Fruit fly (Drosophila melanogaster) whole organism, wandering third instar larva: ENCODE measurements around the gene CG42832.

Source experiments
- Abd-B ChIP-seq: fragments of >200 bp; optimal IDR thresholded peaks from 2 replicates; lab custom pipeline; 2017; ENCODE audit warnings: missing biosample characterization, missing genetic modification characterization
- CG32264 ChIP-seq: fragments of 200-800 bp; sonication (Bioruptor generic); optimal IDR thresholded peaks from 2 replicates; lab custom pipeline; 2016; ENCODE audit warnings: missing biosample characterization, missing genetic modification characterization
- CG9705 ChIP-seq: fragments of 200-800 bp; sonication (Bioruptor generic); optimal IDR thresholded peaks from 2 replicates; lab custom pipeline; 2018; ENCODE audit warnings: missing biosample characterization, mild to moderate bottlenecking, missing genetic modification characterization
- CrebA ChIP-seq: fragments of 200-800 bp; sonication (Bioruptor generic); optimal IDR thresholded peaks from 2 replicates; lab custom pipeline; 2016; ENCODE audit warnings: missing biosample characterization, mild to moderate bottlenecking, missing genetic modification characterization, borderline replicate concordance
- Dfd ChIP-seq: fragments of >200 bp; optimal IDR thresholded peaks from 2 replicates; lab custom pipeline; 2017; ENCODE audit warnings: missing biosample characterization, missing genetic modification characterization
- Dif ChIP-seq: fragments of 200-275, 200-300 bp; sonication (Bioruptor generic); optimal IDR thresholded peaks from 2 replicates; lab custom pipeline; 2018; ENCODE audit warnings: missing biosample characterization, missing genetic modification characterization; ENCODE audit not compliant: partially characterized antibody
- GATAd ChIP-seq: sonication (Bioruptor generic); optimal IDR thresholded peaks from 2 replicates; lab custom pipeline; 2016; ENCODE audit warnings: missing biosample characterization, missing genetic modification characterization
- Hnf4 ChIP-seq: fragments of 200-800 bp; sonication (Bioruptor generic); optimal IDR thresholded peaks from 2 replicates; lab custom pipeline; 2016; ENCODE audit warnings: missing biosample characterization, mild to moderate bottlenecking, missing genetic modification characterization
- Hr78 ChIP-seq: fragments of >200 bp; optimal IDR thresholded peaks from 2 replicates; lab custom pipeline; 2017; ENCODE audit warnings: missing biosample characterization, missing genetic modification characterization
- Hr83 ChIP-seq: fragments of 200-300 bp; sonication (Bioruptor generic); optimal IDR thresholded peaks from 2 replicates; lab custom pipeline; 2016; ENCODE audit warnings: missing biosample characterization, mild to moderate bottlenecking, missing genetic modification characterization, moderate library complexity; ENCODE audit not compliant: poor library complexity, severe bottlenecking
- Jra ChIP-seq: sonication (Bioruptor generic); optimal IDR thresholded peaks from 2 replicates; lab custom pipeline; 2016; ENCODE audit warnings: missing biosample characterization, missing genetic modification characterization
- Mio ChIP-seq: sonication (Bioruptor generic); optimal IDR thresholded peaks from 2 replicates; lab custom pipeline; 2016; ENCODE audit warnings: missing biosample characterization, missing genetic modification characterization
- Myc ChIP-seq: fragments of >200 bp; optimal IDR thresholded peaks from 2 replicates; lab custom pipeline; 2017
- N ChIP-seq: fragments of >200 bp; optimal IDR thresholded peaks from 2 replicates; lab custom pipeline; 2018; ENCODE audit warnings: missing biosample characterization, missing external identifiers, missing genetic modification characterization
- OdsH ChIP-seq: fragments of 200-800 bp; sonication (Bioruptor generic); optimal IDR thresholded peaks from 2 replicates; lab custom pipeline; 2016; ENCODE audit warnings: missing biosample characterization, mild to moderate bottlenecking, missing genetic modification characterization
- Rel ChIP-seq, 2 experiments: fragments of 200-800 bp; sonication (Bioruptor generic) in 1 of 2; optimal IDR thresholded peaks; 2 replicates in 1 of 2; 3 replicates in 1 of 2; lab custom pipeline; 2016 to 2019; ENCODE audit warnings: mild to moderate bottlenecking in 2 of 2, missing biosample characterization in 2 of 2, missing genetic modification characterization in 2 of 2, moderate library complexity in 1 of 2
- Sp1 ChIP-seq: fragments of 200-800 bp; sonication (Bioruptor generic); optimal IDR thresholded peaks from 3 replicates; lab custom pipeline; 2019; ENCODE audit warnings: missing biosample characterization, mild to moderate bottlenecking, missing genetic modification characterization, moderate library complexity
- Vsx2 ChIP-seq: fragments of 200-300, 225-300 bp; sonication (Bioruptor generic); optimal IDR thresholded peaks from 2 replicates; lab custom pipeline; 2018; ENCODE audit warnings: missing biosample characterization, missing genetic modification characterization; ENCODE audit not compliant: partially characterized antibody
- br ChIP-seq: fragments of 200-800 bp; sonication (Bioruptor generic); optimal IDR thresholded peaks from 2 replicates; lab custom pipeline; 2016; ENCODE audit warnings: missing biosample characterization, missing genetic modification characterization
- brk ChIP-seq: fragments of 200-800 bp; sonication (Bioruptor generic); optimal IDR thresholded peaks from 2 replicates; lab custom pipeline; 2016; ENCODE audit warnings: missing biosample characterization, mild to moderate bottlenecking, missing genetic modification characterization
- dl ChIP-seq, 2 experiments: fragments of 175-275, 200-275 bp in 1 of 2; fragments of 200-275 bp in 1 of 2; sonication (Bioruptor generic); optimal IDR thresholded peaks; lab custom pipeline; 2018; ENCODE audit warnings: mild to moderate bottlenecking in 2 of 2, missing biosample characterization in 2 of 2, missing genetic modification characterization in 2 of 2, moderate library complexity in 2 of 2; ENCODE audit not compliant: partially characterized antibody in 2 of 2, insufficient read depth in 1 of 2
- dmrt93B ChIP-seq: fragments of 200-800 bp; sonication (Bioruptor generic); optimal IDR thresholded peaks from 2 replicates; lab custom pipeline; 2018; ENCODE audit warnings: missing biosample characterization, mild to moderate bottlenecking, missing genetic modification characterization
- dsf ChIP-seq: sonication (Bioruptor generic); optimal IDR thresholded peaks from 2 replicates; lab custom pipeline; 2016; ENCODE audit warnings: missing biosample characterization, missing genetic modification characterization, borderline replicate concordance
- ey ChIP-seq: fragments of 200-800 bp; sonication (Bioruptor generic); optimal IDR thresholded peaks from 2 replicates; lab custom pipeline; 2016; ENCODE audit warnings: missing biosample characterization, missing genetic modification characterization
- foxo ChIP-seq, 2 experiments: fragments of 200-800 bp; sonication (Bioruptor generic); optimal IDR thresholded peaks; 2 replicates in 1 of 2; 3 replicates in 1 of 2; lab custom pipeline; 2016 to 2017; ENCODE audit warnings: missing biosample characterization in 2 of 2, missing genetic modification characterization in 2 of 2
- fru ChIP-seq: fragments of 200-800 bp; sonication (Bioruptor generic); optimal IDR thresholded peaks from 3 replicates; lab custom pipeline; 2016; ENCODE audit warnings: missing biosample characterization, mild to moderate bottlenecking, missing genetic modification characterization
- h ChIP-seq: fragments of 200-800 bp; sonication (Bioruptor generic); optimal IDR thresholded peaks from 3 replicates; lab custom pipeline; 2016; ENCODE audit warnings: missing biosample characterization, mild to moderate bottlenecking, missing genetic modification characterization
- jim ChIP-seq: fragments of 175-275, 200-325 bp; sonication (Bioruptor generic); optimal IDR thresholded peaks from 2 replicates; lab custom pipeline; 2016; ENCODE audit warnings: missing biosample characterization, mild to moderate bottlenecking, missing genetic modification characterization
- lola ChIP-seq: fragments of >200 bp; optimal IDR thresholded peaks from 2 replicates; lab custom pipeline; 2017; ENCODE audit warnings: missing biosample characterization, missing genetic modification characterization
- pan ChIP-seq: fragments of >200 bp; optimal IDR thresholded peaks from 2 replicates; lab custom pipeline; 2017
- psq ChIP-seq: fragments of 200-800 bp; sonication (Bioruptor generic); optimal IDR thresholded peaks from 3 replicates; lab custom pipeline; 2017; ENCODE audit warnings: missing biosample characterization, mild to moderate bottlenecking, missing genetic modification characterization, moderate library complexity
- rgr ChIP-seq: fragments of 200-800 bp; sonication (Bioruptor generic); optimal IDR thresholded peaks from 3 replicates; lab custom pipeline; 2016; ENCODE audit warnings: missing biosample characterization, mild to moderate bottlenecking, missing genetic modification characterization
- sage ChIP-seq: fragments of 200-800 bp; sonication (Bioruptor generic); optimal IDR thresholded peaks from 2 replicates; lab custom pipeline; 2016; ENCODE audit warnings: missing biosample characterization, mild to moderate bottlenecking, missing genetic modification characterization
- sv ChIP-seq: fragments of 200-800 bp; sonication (Bioruptor generic); optimal IDR thresholded peaks from 3 replicates; lab custom pipeline; 2016; ENCODE audit warnings: missing biosample characterization, missing genetic modification characterization
- tai ChIP-seq: sonication (Bioruptor generic); optimal IDR thresholded peaks from 2 replicates; lab custom pipeline; 2016; ENCODE audit warnings: missing biosample characterization, missing genetic modification characterization
- usp ChIP-seq: fragments of >200 bp; optimal IDR thresholded peaks from 2 replicates; lab custom pipeline; 2017; ENCODE audit warnings: missing biosample characterization, missing genetic modification characterization
- woc ChIP-seq: sonication (Bioruptor generic); optimal IDR thresholded peaks from 2 replicates; lab custom pipeline; 2016; ENCODE audit warnings: missing biosample characterization, mild to moderate bottlenecking, missing genetic modification characterization

CG42832 gene

DNA sequence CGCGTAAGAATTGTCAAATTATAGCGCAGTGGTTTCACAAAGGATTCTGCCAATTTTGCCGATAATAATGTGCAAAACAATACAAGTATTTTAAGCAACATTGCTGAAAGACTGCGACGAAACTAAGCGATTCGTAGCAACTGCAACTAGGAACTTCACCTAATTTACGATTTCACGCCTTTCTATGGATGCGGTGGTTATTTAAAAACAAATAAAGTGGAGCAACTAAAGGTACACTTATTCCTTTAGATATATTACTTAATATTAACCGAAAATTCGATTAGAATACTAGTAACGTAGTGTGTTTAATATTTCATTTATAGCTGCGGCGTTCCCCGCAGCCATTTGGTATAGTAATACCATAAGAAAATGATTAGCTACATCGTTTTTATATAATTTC lies 36.0 kb downstream of the CG42832 start, which contains the start of gene CG6071:
Gene CG6071 (minus strand): TSS at position 101 of the 400 bp plus-strand sequence.
- TF ChIP-seq ey (GFP tag; lab: Kevin White, UChicago) (no peak), Mio (no peak), foxo (GFP tag; optimal IDR thresholded peaks at IDR 0.05; lab: Kevin White, UChicago) (no peak), CrebA (GFP tag; lab: Kevin White, UChicago) (no peak), tai (GFP tag; lab: Kevin White, UChicago) (no peak), fru (no peak), h (GFP tag; lab: Kevin White, UChicago) (no peak), OdsH (GFP tag; lab: Kevin White, UChicago) (no peak), pan (lab: Kevin White, UChicago) (no peak), woc (GFP tag; lab: Kevin White, UChicago) (no peak), Vsx2 (GFP tag; lab: Kevin White, UChicago) (no peak)

DNA sequence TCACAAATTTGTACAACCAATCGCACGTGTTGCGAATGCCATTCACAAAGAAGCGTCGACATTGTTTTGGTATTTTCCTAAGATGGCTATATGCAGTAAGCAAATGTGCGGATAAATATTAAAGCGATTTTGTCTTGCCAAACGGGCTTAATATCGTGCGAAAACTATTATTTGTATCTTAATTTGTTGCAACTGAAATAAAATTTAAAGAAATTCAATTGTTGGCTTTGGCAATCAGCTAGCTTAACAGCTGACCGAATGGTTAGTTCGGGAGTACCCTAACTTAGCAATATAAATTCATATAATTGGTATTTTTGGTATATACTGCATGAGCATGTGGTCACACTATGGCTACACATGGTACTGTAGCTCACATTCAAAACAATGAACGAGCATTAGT lies 38.5 kb downstream of the CG42832 start, which contains the start of the genes RIOK1 and Polr3H:
Gene RIOK1 (minus strand): TSS at position 65 of the 400 bp plus-strand sequence.
Gene Polr3H (plus strand): TSS at position 347 of the 400 bp plus-strand sequence.
- TF ChIP-seq Jra (GFP tag; lab: Kevin White, UChicago) (peak; percentile 58), Vsx2 (GFP tag; lab: Kevin White, UChicago) (no peak), CG32264 (GFP tag; lab: Kevin White, UChicago) (no peak), Myc (lab: Kevin White, UChicago) (peak; percentile 78), Rel (GFP tag; optimal IDR thresholded peaks at IDR 0.05; lab: Kevin White, UChicago) (no peak), Rel (tag; optimal IDR thresholded peaks at IDR 0.05; lab: Kevin White, UChicago) (peak; percentile 89), Hnf4 (GFP tag; lab: Kevin White, UChicago) (no peak), N (GFP tag; lab: Kevin White, UChicago) (no peak), CG9705 (GFP tag; lab: Kevin White, UChicago) (no peak), CrebA (GFP tag; lab: Kevin White, UChicago) (no peak), woc (GFP tag; lab: Kevin White, UChicago) (no peak), dl (GFP tag; optimal IDR thresholded peaks at IDR 0.05; lab: Kevin White, UChicago; ENCODE audit: insufficient read depth in 1 of 2, partially characterized antibody in 2 of 2) (no peak), tai (GFP tag; lab: Kevin White, UChicago) (no peak), jim (no peak), Dif (no peak), Sp1 (GFP tag; lab: Kevin White, UChicago) (no peak), foxo (GFP tag; optimal IDR thresholded peaks at IDR 0.05; lab: Kevin White, UChicago) (no peak), dmrt93B (no peak), sage (no peak), Dfd (no peak), br (GFP tag; lab: Kevin White, UChicago) (peak; percentile 58), ey (GFP tag; lab: Kevin White, UChicago) (peak; percentile 78), Hr78 (no peak), usp (GFP tag; lab: Kevin White, UChicago) (no peak), sv (GFP tag; lab: Kevin White, UChicago) (peak; percentile 68), lola (GFP tag; lab: Kevin White, UChicago) (no peak), brk (no peak), h (GFP tag; lab: Kevin White, UChicago) (no peak), pan (lab: Kevin White, UChicago) (no peak), fru (no peak), rgr (GFP tag; lab: Kevin White, UChicago) (peak; percentile 76), Abd-B (GFP tag; lab: Kevin White, UChicago) (no peak), psq (GFP tag; lab: Kevin White, UChicago) (peak; percentile 54), OdsH (GFP tag; lab: Kevin White, UChicago) (peak; percentile 65), dsf (GFP tag; lab: Kevin White, UChicago) (peak; percentile 48), Mio (no peak), Hr83 (GFP tag; lab: Kevin White, UChicago) (no peak), GATAd (GFP tag; lab: Kevin White, UChicago) (no peak)
